Worm (Caenorhabditis elegans): ENCODE measurements around the gene dnj-3.

Gene dnj-3

ce11 chrV:15088613-15089012, 20.1 kb downstream of the dnj-3 start, which contains the start of gene C01G10.18:
C01G10.18 (minus strand) TSS chrV:15088713.
- no peak for TF ChIP-seq hlh-30 (tag; optimal IDR thresholded peaks at IDR 0.05; ENCODE audit: insufficient read depth)
- no peak for TF ChIP-seq nhr-41 (GFP tag; IDR thresholded peaks at IDR 0.05)
- no peak for TF ChIP-seq dmd-6 (GFP tag; IDR thresholded peaks at IDR 0.05)
- TF ChIP-seq ceh-32 (tag; optimal IDR thresholded peaks at IDR 0.05; ENCODE audit: poor library complexity): no peak
- no peak for TF ChIP-seq ctbp-1 (GFP tag; IDR thresholded peaks at IDR 0.05)
- TF ChIP-seq mep-1 (tag; optimal IDR thresholded peaks at IDR 0.05): no peak
- no peak for TF ChIP-seq hlh-11 (tag; optimal IDR thresholded peaks at IDR 0.05)
- TF ChIP-seq sdz-12 (GFP tag; optimal IDR thresholded peaks at IDR 0.05): no peak
- TF ChIP-seq aha-1 (tag): no peak
- TF ChIP-seq duxl-1 (tag; optimal IDR thresholded peaks at IDR 0.05; ENCODE audit: poor library complexity): no peak
- TF ChIP-seq F49E8.2 (tag; optimal IDR thresholded peaks at IDR 0.05; ENCODE audit: borderline replicate concordance): no peak
- TF ChIP-seq madf-5 (GFP tag; IDR thresholded peaks at IDR 0.05): no peak
- TF ChIP-seq spr-3 (GFP tag; optimal IDR thresholded peaks at IDR 0.05): no peak
- TF ChIP-seq lir-3 (tag; optimal IDR thresholded peaks at IDR 0.05): no peak
- TF ChIP-seq php-3 (GFP tag; IDR thresholded peaks at IDR 0.05): no peak
- no peak for TF ChIP-seq nhr-42 (GFP tag; IDR thresholded peaks at IDR 0.05)
- TF ChIP-seq attf-4 (tag; optimal IDR thresholded peaks at IDR 0.05): no peak

ce11 chrV:15089438-15089837, 21.0 kb downstream of the dnj-3 start, which contains the start of the genes C01G10.5 and C01G10.4:
C01G10.5 (minus strand) TSS chrV:15089538.
C01G10.4 (plus strand) TSS chrV:15089740.
- TF ChIP-seq nhr-28 (tag; optimal IDR thresholded peaks at IDR 0.05): no peak
- TF ChIP-seq hlh-11 (tag; optimal IDR thresholded peaks at IDR 0.05): no peak

ce11 chrV:15090457-15090856, 22.0 kb downstream of the dnj-3 start, which contains the start of gene C01G10.17:
C01G10.17 (plus strand) TSS chrV:15090757.
- TF ChIP-seq nhr-76 (tag; optimal IDR thresholded peaks at IDR 0.05) (no peak), zip-2 (tag; optimal IDR thresholded peaks at IDR 0.05) (no peak), Y105C5A.15 (GFP tag; IDR thresholded peaks at IDR 0.05) (no peak), gei-8 (GFP tag; optimal IDR thresholded peaks at IDR 0.05) (no peak), mxl-2 (GFP tag; conservative IDR thresholded peaks at IDR 0.05) (no peak), snpc-1.2 (GFP tag; IDR thresholded peaks at IDR 0.05) (no peak), Y48G9A.11 (GFP tag; IDR thresholded peaks at IDR 0.05) (no peak), dmd-9 (GFP tag; IDR thresholded peaks at IDR 0.05) (no peak), fos-1 (tag; optimal IDR thresholded peaks at IDR 0.05) (no peak)

- TF ChIP-seq gei-8 (GFP tag; optimal IDR thresholded peaks at IDR 0.05): no peak
- no peak for TF ChIP-seq zfp-2 (tag; optimal IDR thresholded peaks at IDR 0.05)
- TF ChIP-seq nhr-28 (tag; optimal IDR thresholded peaks at IDR 0.05): no peak
- no peak for TF ChIP-seq ZK546.5 (tag; optimal IDR thresholded peaks at IDR 0.05)
- TF ChIP-seq ctbp-1 (GFP tag; IDR thresholded peaks at IDR 0.05): no peak
- no peak for TF ChIP-seq ceh-20 (GFP tag; IDR thresholded peaks at IDR 0.05)
- no peak for TF ChIP-seq daf-16 (GFP tag; optimal IDR thresholded peaks at IDR 0.05)
- no peak for TF ChIP-seq daf-16 (tag; optimal IDR thresholded peaks at IDR 0.05)
- no peak for TF ChIP-seq php-3 (GFP tag; IDR thresholded peaks at IDR 0.05)
- TF ChIP-seq lir-3 (tag; optimal IDR thresholded peaks at IDR 0.05): no peak
- no peak for TF ChIP-seq mdl-1 (tag; optimal IDR thresholded peaks at IDR 0.05)
- no peak for TF ChIP-seq mxl-2 (GFP tag; conservative IDR thresholded peaks at IDR 0.05)
- no peak for TF ChIP-seq Y5F2A.4 (GFP tag; optimal IDR thresholded peaks at IDR 0.05)
- no peak for TF ChIP-seq daf-8 (GFP tag; IDR thresholded peaks at IDR 0.05)
- no peak for TF ChIP-seq cey-2 (tag; optimal IDR thresholded peaks at IDR 0.05; ENCODE audit: borderline replicate concordance, insufficient read depth)
- no peak for TF ChIP-seq arid-1 (GFP tag; conservative IDR thresholded peaks at IDR 0.05)
- TF ChIP-seq ces-1 (GFP tag; optimal IDR thresholded peaks at IDR 0.05): no peak
- TF ChIP-seq nhr-11 (tag; optimal IDR thresholded peaks at IDR 0.05): no peak
- TF ChIP-seq spr-1 (tag; optimal IDR thresholded peaks at IDR 0.05): no peak
- TF ChIP-seq egl-43 (GFP tag; IDR thresholded peaks at IDR 0.05): no peak
- TF ChIP-seq F44E2.7 (GFP tag; IDR thresholded peaks at IDR 0.05): no peak
These were observed 24.2 kb downstream of the dnj-3 start, which contains the start of gene txt-12 for ce11 chrV:15092666-15093065. txt-12 (plus strand) TSS chrV:15092966.
